Worm (Caenorhabditis elegans) whole organism, midembryonic: ENCODE data around the gene C27A2.12.

Experiments
- T22C8.4 ChIP-seq: fragments of 200-800 bp; sonication (Bioruptor generic); IDR thresholded peaks from 2 replicates; pipeline ENCODE4 v1.3.6; 2022; ENCODE audit warnings: missing genetic modification characterization, missing compliant biosample characterization
- med-1 ChIP-seq: sonication (generic microtip); optimal IDR thresholded peaks from 2 replicates; lab custom pipeline; 2017; ENCODE audit warnings: missing genetic modification characterization, mild to moderate bottlenecking, missing compliant biosample characterization, antibody characterized with exemption, missing genetic modification reagents; ENCODE audit not compliant: insufficient read depth

DNA sequence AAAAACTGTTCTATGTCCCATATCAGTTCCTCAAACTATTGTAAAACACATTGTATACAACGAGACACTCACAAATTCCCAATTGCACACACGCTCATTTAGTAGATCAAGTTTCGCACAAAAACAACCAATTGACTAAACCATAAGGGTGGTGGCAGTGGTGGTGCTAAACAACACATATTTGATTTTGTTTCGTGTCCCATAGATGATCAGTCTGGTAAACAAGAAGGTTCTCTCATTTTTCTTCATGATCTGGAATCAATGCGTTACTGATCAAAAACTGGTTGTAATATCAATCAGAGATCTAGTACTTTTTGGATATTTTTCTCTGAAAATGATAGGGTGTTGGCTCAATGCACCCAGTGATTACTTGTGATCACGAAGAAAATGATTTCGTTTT, 39.4 kb downstream of the C27A2.12 start:
- TF ChIP-seq med-1 (GFP tag; lab: Kevin White, UChicago): no peak
- no peak for TF ChIP-seq T22C8.4 (GFP tag; lab: Robert Waterston, UW)
